Fruit fly (Drosophila melanogaster): ENCODE measurements around the gene CG12017.

Gene CG12017

DNA sequence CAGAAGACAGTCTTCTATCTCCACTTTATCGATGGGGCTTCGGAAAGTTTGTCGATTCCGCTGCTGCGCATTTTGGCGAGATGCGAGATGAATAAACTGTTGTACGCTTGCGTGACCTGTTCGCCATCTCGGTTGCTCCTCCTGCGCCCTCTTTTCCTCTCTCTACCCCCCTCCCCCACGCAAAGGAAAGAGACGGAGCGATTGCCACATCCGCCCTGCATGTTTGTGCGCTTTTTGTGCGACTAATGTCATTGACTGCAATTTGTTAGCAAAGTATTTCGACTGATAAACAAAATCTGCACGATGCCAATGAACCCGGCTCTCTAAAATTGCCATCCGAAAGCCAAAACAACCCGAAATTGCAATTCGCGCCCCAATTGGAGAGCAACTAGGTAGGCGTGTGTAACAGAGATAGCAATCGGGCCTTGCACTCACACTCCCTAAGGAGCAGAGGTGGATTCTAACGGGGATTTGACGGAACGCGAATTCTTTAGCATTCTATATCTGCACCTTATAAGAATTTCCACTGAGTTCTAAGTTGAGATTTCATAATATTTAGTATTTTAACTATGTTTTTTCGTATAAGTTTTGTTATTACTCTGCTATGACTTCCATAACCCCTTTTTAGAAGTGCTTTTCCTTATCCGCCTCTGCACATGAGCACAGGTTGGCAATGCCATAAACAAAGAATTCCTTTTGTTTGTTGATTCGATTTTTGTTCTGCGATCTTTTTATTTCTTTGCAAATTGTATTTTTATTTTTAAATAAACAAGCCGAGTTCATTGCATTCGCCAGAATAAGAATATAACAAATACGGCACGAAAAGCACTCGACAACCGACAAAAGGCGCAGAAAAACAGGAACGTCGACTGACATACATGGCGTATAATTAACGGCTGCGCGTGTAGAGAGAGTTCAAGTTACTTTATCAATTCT lies 32.6 kb upstream of the CG12017 start, which contains the start of gene CG43389:
Gene CG43389, plus strand, starts transcription at position 886 of the 936 bp plus-strand sequence.
- TF ChIP-seq CG8159 (tag; optimal IDR thresholded peaks at IDR 0.05) (peak; percentile 92), Snoo (tag; optimal IDR thresholded peaks at IDR 0.05) (peak; percentile 97), CG4496 (GFP tag; IDR thresholded peaks at IDR 0.05) (peak; percentile 77), CG34367 (tag; optimal IDR thresholded peaks at IDR 0.05) (peak; percentile 92), CG13204 (GFP tag; optimal IDR thresholded peaks at IDR 0.05) (peak; percentile 82), CG12605 (GFP tag; IDR thresholded peaks at IDR 0.05) (peak; percentile 27; the same call in 1 of the 2 replicates), gl (tag; optimal IDR thresholded peaks at IDR 0.05) (peak; percentile 90), fd96Ca (GFP tag; IDR thresholded peaks at IDR 0.05) (peak; percentile 83; the same call in 2 of the 3 replicates), CG9948 (tag; optimal IDR thresholded peaks at IDR 0.05) (peak; percentile 85), CG10348 (GFP tag; IDR thresholded peaks at IDR 0.05) (peak; percentile 64), CG32121 (GFP tag; IDR thresholded peaks at IDR 0.05) (peak; percentile 74; the same call in 1 of the 2 replicates), CG17806 (tag; optimal IDR thresholded peaks at IDR 0.05) (peak; percentile 88), Pif1A (GFP tag; optimal IDR thresholded peaks at IDR 0.05) (peak; percentile 82), Ets98B (GFP tag; IDR thresholded peaks at IDR 0.05) (peak; percentile 81), CG14655 (GFP tag; optimal IDR thresholded peaks at IDR 0.05) (peak; percentile 76), rn (GFP tag; IDR thresholded peaks at IDR 0.05) (peak; percentile 53), EcR (GFP tag; optimal IDR thresholded peaks at IDR 0.05) (peak; percentile 86), CG8301 (tag; optimal IDR thresholded peaks at IDR 0.05) (peak; percentile 56), D1 (tag; optimal IDR thresholded peaks at IDR 0.05) (peak; percentile 43), CG15710 (tag; optimal IDR thresholded peaks at IDR 0.05) (peak; percentile 96), Pif1B (GFP tag; optimal IDR thresholded peaks at IDR 0.05) (peak; percentile 76)

- TF ChIP-seq Pif1A (GFP tag; optimal IDR thresholded peaks at IDR 0.05) = peak; percentile 96
- peak; percentile 67 for TF ChIP-seq CG4496 (GFP tag; IDR thresholded peaks at IDR 0.05)
- TF ChIP-seq Snoo (tag; optimal IDR thresholded peaks at IDR 0.05) = peak; percentile 47
- TF ChIP-seq CG15710 (tag; optimal IDR thresholded peaks at IDR 0.05) = peak; percentile 98
- TF ChIP-seq CG8301 (tag; optimal IDR thresholded peaks at IDR 0.05) = peak; percentile 91
- peak; percentile 90 for TF ChIP-seq EcR (GFP tag; optimal IDR thresholded peaks at IDR 0.05)
- TF ChIP-seq CG34367 (tag; optimal IDR thresholded peaks at IDR 0.05) = peak; percentile 96
- TF ChIP-seq Pif1B (GFP tag; optimal IDR thresholded peaks at IDR 0.05) = peak; percentile 94
- peak; percentile 82; the same call in 2 of the 3 replicates for TF ChIP-seq fd96Ca (GFP tag; IDR thresholded peaks at IDR 0.05)
- TF ChIP-seq gl (tag; optimal IDR thresholded peaks at IDR 0.05) = peak; percentile 84
- TF ChIP-seq CG12605 (GFP tag; IDR thresholded peaks at IDR 0.05) = peak; percentile 72
- TF ChIP-seq Ets98B (GFP tag; IDR thresholded peaks at IDR 0.05) = peak; percentile 69
- peak; percentile 95 for TF ChIP-seq CG17806 (tag; optimal IDR thresholded peaks at IDR 0.05)
- TF ChIP-seq D1 (tag; optimal IDR thresholded peaks at IDR 0.05) = peak; percentile 97
- no peak; the same call in 1 of the 2 replicates for TF ChIP-seq CG10348 (GFP tag; IDR thresholded peaks at IDR 0.05)
- peak; percentile 98 for TF ChIP-seq CG9948 (tag; optimal IDR thresholded peaks at IDR 0.05)
- TF ChIP-seq CG13204 (GFP tag; optimal IDR thresholded peaks at IDR 0.05) = peak; percentile 94
- peak; percentile 83 for TF ChIP-seq CG32121 (GFP tag; IDR thresholded peaks at IDR 0.05)
- peak; percentile 66; the same call in 1 of the 2 replicates for TF ChIP-seq rn (GFP tag; IDR thresholded peaks at IDR 0.05)
- peak; percentile 93 for TF ChIP-seq CG14655 (GFP tag; optimal IDR thresholded peaks at IDR 0.05)
- peak; percentile 99 for TF ChIP-seq CG8159 (tag; optimal IDR thresholded peaks at IDR 0.05)
Measured at dm6 chr3L:3248714-3249663, 31.1 kb upstream of the CG12017 start.

dm6 chr3L:3249664-3249996 lies 30.4 kb upstream of the CG12017 start:
- no peak for TF ChIP-seq CG4496 (GFP tag; IDR thresholded peaks at IDR 0.05)

DNA sequence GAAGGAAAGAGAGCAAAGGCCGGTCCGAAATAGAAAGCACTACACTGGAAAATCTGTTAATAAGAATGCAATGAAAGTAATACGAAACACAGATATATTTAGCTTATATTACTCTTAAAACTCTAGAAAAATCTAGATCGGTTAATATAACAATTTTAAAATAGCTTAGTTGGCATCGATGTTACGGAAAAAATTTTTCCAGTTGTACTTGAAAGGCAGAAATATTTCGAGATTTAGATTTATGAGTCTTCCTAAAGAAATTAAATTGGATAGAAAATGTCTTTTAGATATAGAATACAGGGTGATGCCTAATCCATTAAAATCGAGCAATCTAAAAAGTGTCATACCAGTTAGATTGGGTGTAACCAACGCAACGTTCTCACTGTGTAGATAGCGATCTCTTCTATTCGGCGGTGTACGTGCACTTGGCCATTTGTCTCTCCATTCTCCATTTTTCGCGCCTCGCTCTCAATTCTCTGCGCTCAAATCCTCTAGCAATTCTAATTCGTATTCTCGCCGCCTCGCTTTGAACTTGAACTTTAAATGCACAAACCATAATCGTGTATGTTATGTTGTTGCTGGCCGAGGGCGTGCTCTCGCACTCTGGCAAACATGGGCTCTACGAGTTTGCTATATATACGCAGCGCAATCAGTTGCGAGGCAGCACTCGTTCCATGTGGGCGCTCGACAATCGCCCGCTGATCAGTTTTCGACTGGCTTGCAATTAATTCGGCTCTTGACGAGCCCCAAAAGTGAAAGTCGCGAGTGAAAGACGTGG lies 29.9 kb upstream of the CG12017 start:
- peak; percentile 85 for TF ChIP-seq CG4496 (GFP tag; IDR thresholded peaks at IDR 0.05)
- peak; percentile 98 for TF ChIP-seq CG14655 (GFP tag; optimal IDR thresholded peaks at IDR 0.05)
- TF ChIP-seq CG34367 (tag; optimal IDR thresholded peaks at IDR 0.05) = peak; percentile 72
- TF ChIP-seq CG32121 (GFP tag; IDR thresholded peaks at IDR 0.05) = peak; percentile 80
- TF ChIP-seq gl (tag; optimal IDR thresholded peaks at IDR 0.05) = no peak
- TF ChIP-seq CG17806 (tag; optimal IDR thresholded peaks at IDR 0.05) = peak; percentile 71
- TF ChIP-seq Snoo (tag; optimal IDR thresholded peaks at IDR 0.05) = no peak
- TF ChIP-seq Ets98B (GFP tag; IDR thresholded peaks at IDR 0.05) = peak; percentile 76
- TF ChIP-seq CG8159 (tag; optimal IDR thresholded peaks at IDR 0.05) = peak; percentile 63
- TF ChIP-seq EcR (GFP tag; optimal IDR thresholded peaks at IDR 0.05) = no peak
- TF ChIP-seq rn (GFP tag; IDR thresholded peaks at IDR 0.05) = peak; percentile 12; the same call in 1 of the 2 replicates
- peak; percentile 64 for TF ChIP-seq CG15710 (tag; optimal IDR thresholded peaks at IDR 0.05)
- peak; percentile 81 for TF ChIP-seq Pif1A (GFP tag; optimal IDR thresholded peaks at IDR 0.05)
- TF ChIP-seq CG13204 (GFP tag; optimal IDR thresholded peaks at IDR 0.05) = peak; percentile 34
- peak; percentile 72 for TF ChIP-seq Pif1B (GFP tag; optimal IDR thresholded peaks at IDR 0.05)
- 0 out of 2 replicates have a peak, but pooled peaks have one; percentile 8 for TF ChIP-seq CG12605 (GFP tag; IDR thresholded peaks at IDR 0.05)
- peak; percentile 78 for TF ChIP-seq fd96Ca (GFP tag; IDR thresholded peaks at IDR 0.05)
- peak; percentile 73 for TF ChIP-seq CG10348 (GFP tag; IDR thresholded peaks at IDR 0.05)
- TF ChIP-seq CG9948 (tag; optimal IDR thresholded peaks at IDR 0.05) = peak; percentile 85
- TF ChIP-seq CG8301 (tag; optimal IDR thresholded peaks at IDR 0.05) = peak; percentile 96
- TF ChIP-seq D1 (tag; optimal IDR thresholded peaks at IDR 0.05) = peak; percentile 52

Measured in whole organism, pupa.